Fruit fly (Drosophila melanogaster) whole organism, prepupa: ENCODE results near the gene CG31743.

Experiments used
- Blimp-1 ChIP-seq: fragments of 200-800 bp; sonication (Bioruptor generic); optimal IDR thresholded peaks from 3 replicates; lab custom pipeline; 2017; ENCODE audit warnings: missing biosample characterization, missing genetic modification characterization, mild to moderate bottlenecking, moderate library complexity, missing genetic modification reagents
- CG10631 ChIP-seq: fragments of 200-800 bp; sonication (Bioruptor generic); optimal IDR thresholded peaks from 2 replicates; lab custom pipeline; 2016; ENCODE audit warnings: missing biosample characterization, missing genetic modification characterization
- CG10669 ChIP-seq: fragments of 200-800 bp; sonication (Bioruptor generic); optimal IDR thresholded peaks from 3 replicates; lab custom pipeline; 2018; ENCODE audit warnings: missing biosample characterization, mild to moderate bottlenecking, missing genetic modification characterization, moderate library complexity
- CG11294 ChIP-seq: fragments of 200-800 bp; sonication (Bioruptor generic); IDR thresholded peaks from 2 replicates; pipeline ENCODE4 v1.3.6; 2022; ENCODE audit warnings: missing biosample characterization, missing genetic modification characterization
- CG11762 ChIP-seq: fragments of 200-800 bp; sonication (Bioruptor generic); optimal IDR thresholded peaks from 3 replicates; lab custom pipeline; 2016; ENCODE audit warnings: missing biosample characterization, missing genetic modification characterization; ENCODE audit not compliant: insufficient read depth
- CG11902 ChIP-seq: fragments of 200-800 bp; sonication (Bioruptor generic); optimal IDR thresholded peaks from 3 replicates; lab custom pipeline; 2016; ENCODE audit warnings: missing biosample characterization, missing genetic modification characterization
- CG15336 ChIP-seq: fragments of 200-800 bp; sonication (Bioruptor generic); IDR thresholded peaks from 2 replicates; pipeline ENCODE4 v1.3.6; 2022; ENCODE audit warnings: missing biosample characterization, missing genetic modification characterization
- CG1621 ChIP-seq: fragments of 200-800 bp; sonication (Bioruptor generic); optimal IDR thresholded peaks from 3 replicates; lab custom pipeline; 2018; ENCODE audit warnings: missing biosample characterization, mild to moderate bottlenecking, missing genetic modification characterization
- CG3032 ChIP-seq: fragments of 200-800 bp; optimal IDR thresholded peaks from 2 replicates; lab custom pipeline; 2019; ENCODE audit warnings: missing biosample characterization, mild to moderate bottlenecking, missing genetic modification characterization, moderate library complexity
- CG32006 ChIP-seq: fragments of 200-800 bp; sonication (Bioruptor generic); optimal IDR thresholded peaks from 3 replicates; lab custom pipeline; 2017; ENCODE audit warnings: missing biosample characterization, mild to moderate bottlenecking, missing genetic modification characterization
- CG34406 ChIP-seq: fragments of 200-800 bp; sonication (Bioruptor generic); optimal IDR thresholded peaks from 3 replicates; lab custom pipeline; 2016; ENCODE audit warnings: missing biosample characterization, missing genetic modification characterization
- CG6163 ChIP-seq: fragments of 200-800 bp; sonication (Bioruptor generic); IDR thresholded peaks from 3 replicates; pipeline ENCODE4 v1.3.6; 2022; ENCODE audit warnings: missing biosample characterization, missing genetic modification characterization
- CG6854 ChIP-seq: fragments of 200-800 bp; sonication (Bioruptor generic); optimal IDR thresholded peaks from 2 replicates; lab custom pipeline; 2017; ENCODE audit warnings: missing biosample characterization, mild to moderate bottlenecking, missing genetic modification characterization
- CG8319 ChIP-seq: fragments of 200-800 bp; sonication (Bioruptor generic); optimal IDR thresholded peaks from 3 replicates; lab custom pipeline; 2016; ENCODE audit warnings: missing biosample characterization, missing genetic modification characterization
- CG9139 ChIP-seq: fragments of 200-800 bp; sonication (Bioruptor generic); optimal IDR thresholded peaks from 3 replicates; lab custom pipeline; 2017; ENCODE audit warnings: missing biosample characterization, mild to moderate bottlenecking, missing genetic modification characterization
- Eip75B ChIP-seq: fragments of 200-800 bp; sonication (Bioruptor generic); optimal IDR thresholded peaks from 3 replicates; lab custom pipeline; 2016; ENCODE audit warnings: missing biosample characterization, missing genetic modification characterization
- Eip78C ChIP-seq: fragments of 200-800 bp; sonication (Bioruptor generic); peaks from one replicate; lab custom pipeline; 2016; ENCODE audit warnings: missing biosample characterization, missing genetic modification characterization
- Hr4 ChIP-seq: fragments of 200-800 bp; sonication (Bioruptor generic); optimal IDR thresholded peaks from 3 replicates; lab custom pipeline; 2016; ENCODE audit warnings: missing biosample characterization, missing genetic modification characterization
- Lpt ChIP-seq: fragments of 200-800 bp; sonication (Bioruptor generic); optimal IDR thresholded peaks from 3 replicates; lab custom pipeline; 2016; ENCODE audit warnings: missing biosample characterization, missing genetic modification characterization
- OdsH ChIP-seq: fragments of 200-800 bp; sonication (Bioruptor generic); optimal IDR thresholded peaks from 3 replicates; lab custom pipeline; 2016; ENCODE audit warnings: missing biosample characterization, missing genetic modification characterization
- Smox ChIP-seq: fragments of 200-800 bp; sonication (Bioruptor generic); optimal IDR thresholded peaks from 3 replicates; lab custom pipeline; 2016; ENCODE audit warnings: missing biosample characterization, missing genetic modification characterization
- Sox14 ChIP-seq: fragments of 200-800 bp; sonication (Bioruptor generic); optimal IDR thresholded peaks from 3 replicates; lab custom pipeline; 2016; ENCODE audit warnings: missing biosample characterization, missing genetic modification characterization
- achi ChIP-seq: fragments of 200-800 bp; sonication (Bioruptor generic); optimal IDR thresholded peaks from 3 replicates; lab custom pipeline; 2016; ENCODE audit warnings: missing biosample characterization, missing genetic modification characterization
- acj6 ChIP-seq: fragments of 200-800 bp; sonication (Bioruptor generic); optimal IDR thresholded peaks from 3 replicates; lab custom pipeline; 2016; ENCODE audit warnings: missing biosample characterization, missing genetic modification characterization
- dsx ChIP-seq: fragments of 200-800 bp; optimal IDR thresholded peaks from 3 replicates; lab custom pipeline; 2019; ENCODE audit warnings: missing biosample characterization, mild to moderate bottlenecking, missing genetic modification characterization, moderate library complexity; ENCODE audit not compliant: poor library complexity, severe bottlenecking
- eg ChIP-seq: fragments of 200-800 bp; sonication (Bioruptor generic); IDR thresholded peaks from 3 replicates; pipeline ENCODE4 v1.3.6; 2022; ENCODE audit warnings: missing biosample characterization, missing genetic modification characterization
- esn ChIP-seq: fragments of 200-800 bp; sonication (Bioruptor generic); optimal IDR thresholded peaks from 2 replicates; lab custom pipeline; 2016; ENCODE audit warnings: missing biosample characterization, mild to moderate bottlenecking, missing genetic modification characterization, moderate library complexity
- fd85E ChIP-seq: fragments of 200-800 bp; sonication (Bioruptor generic); optimal IDR thresholded peaks from 3 replicates; lab custom pipeline; 2016; ENCODE audit warnings: missing biosample characterization, missing genetic modification characterization
- fkh ChIP-seq: fragments of 200-800 bp; sonication (Bioruptor generic); optimal IDR thresholded peaks from 3 replicates; lab custom pipeline; 2017; ENCODE audit warnings: missing biosample characterization, mild to moderate bottlenecking, missing genetic modification characterization, moderate library complexity
- net ChIP-seq: fragments of 200-800 bp; sonication (Bioruptor generic); optimal IDR thresholded peaks from 3 replicates; lab custom pipeline; 2016; ENCODE audit warnings: missing biosample characterization, missing genetic modification characterization
- pdm3 ChIP-seq: fragments of 200-800 bp; sonication (Bioruptor generic); optimal IDR thresholded peaks from 3 replicates; lab custom pipeline; 2016; ENCODE audit warnings: missing biosample characterization, missing genetic modification characterization
- salr ChIP-seq, 2 experiments: fragments of 200-800 bp; sonication (Bioruptor generic); optimal IDR thresholded peaks; 3 replicates each; lab custom pipeline; 2016 to 2018; ENCODE audit warnings: missing biosample characterization in 2 of 2, missing genetic modification characterization in 2 of 2, mild to moderate bottlenecking in 1 of 2
- spab ChIP-seq: fragments of 200-800 bp; sonication (Bioruptor generic); optimal IDR thresholded peaks from 2 replicates; lab custom pipeline; 2017; ENCODE audit warnings: missing biosample characterization, mild to moderate bottlenecking, missing genetic modification characterization, missing genetic modification reagents
- ss ChIP-seq, 2 experiments: fragments of 200-800 bp; sonication (Bioruptor generic); optimal IDR thresholded peaks; 2 replicates in 1 of 2; 3 replicates in 1 of 2; lab custom pipeline; 2017 to 2018; ENCODE audit warnings: mild to moderate bottlenecking in 2 of 2, missing biosample characterization in 2 of 2, missing genetic modification characterization in 2 of 2, moderate library complexity in 1 of 2
- svp ChIP-seq: fragments of 200-800 bp; sonication (Bioruptor generic); peaks from one replicate; lab custom pipeline; 2016; ENCODE audit warnings: missing biosample characterization, missing genetic modification characterization
- vri ChIP-seq: fragments of 200-800 bp; sonication (Bioruptor generic); optimal IDR thresholded peaks from 3 replicates; lab custom pipeline; 2016; ENCODE audit warnings: missing biosample characterization, mild to moderate bottlenecking, missing genetic modification characterization

CG31743 gene

DNA sequence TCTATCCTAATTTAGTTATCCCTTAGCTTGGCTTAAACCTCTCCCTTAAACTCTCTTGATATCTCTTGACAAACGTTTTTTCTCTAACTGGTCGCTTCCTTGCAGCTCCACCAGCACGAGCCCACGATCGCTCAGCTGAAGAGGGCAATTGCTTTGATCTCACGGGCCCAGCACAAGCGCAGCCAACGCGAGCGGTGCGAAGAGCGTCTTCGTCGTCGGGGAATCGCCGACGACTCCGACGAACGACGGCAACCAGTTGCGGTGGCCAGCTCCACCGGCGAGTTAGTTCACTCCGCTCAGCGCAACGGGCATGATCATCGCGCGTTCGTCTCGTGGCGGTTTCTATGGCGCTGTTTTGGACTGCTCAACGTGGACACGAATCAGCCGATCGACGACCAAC, 1.6 kb downstream of the CG31743 start (continued):
- TF ChIP-seq Blimp-1 (no peak), achi (no peak), net (GFP tag; lab: Kevin White, UChicago) (peak; percentile 33), CG34406 (no peak), eg (GFP tag; lab: Robert Waterston, UW) (no peak; the same call in 2 of the 3 replicates), pdm3 (GFP tag; lab: Kevin White, UChicago) (no peak), CG6854 (peak; percentile 63), Eip75B (GFP tag; lab: Kevin White, UChicago) (no peak), acj6 (no peak), salr (GFP tag; optimal IDR thresholded peaks at IDR 0.05; lab: Kevin White, UChicago) (no peak), CG6163 (GFP tag; lab: Robert Waterston, UW) (peak; percentile 59), CG1621 (tag; lab: Kevin White, UChicago) (peak; percentile 30), spab (GFP tag; lab: Kevin White, UChicago) (no peak), Sox14 (GFP tag; lab: Kevin White, UChicago) (no peak)

DNA sequence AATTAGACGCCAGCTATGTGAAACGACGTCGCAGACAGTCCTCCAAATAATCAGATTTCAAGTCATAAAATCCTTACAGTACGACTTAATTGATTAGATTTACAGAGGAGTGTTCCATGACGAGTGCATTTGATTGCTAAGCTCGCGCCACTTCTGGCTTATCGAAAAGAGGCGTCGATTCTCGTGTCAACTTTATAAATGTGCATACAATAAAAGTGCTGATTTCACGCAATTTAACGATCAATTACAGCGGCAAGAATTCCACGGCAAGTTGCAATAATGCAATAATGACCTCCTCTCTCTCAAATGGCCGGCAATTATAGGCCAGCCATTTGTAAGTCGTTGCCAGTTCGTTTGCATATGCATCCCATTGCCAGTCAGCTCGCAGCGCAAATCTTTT, 3.1 kb downstream of the CG31743 start:
- peak; percentile 63 for TF ChIP-seq svp
- no peak for TF ChIP-seq Hr4 (GFP tag; lab: Kevin White, UChicago)
- TF ChIP-seq CG11762 (GFP tag; lab: Kevin White, UChicago), result no peak
- TF ChIP-seq pdm3 (GFP tag; lab: Kevin White, UChicago), result no peak
- TF ChIP-seq CG10669 (GFP tag; lab: Kevin White, UChicago), result no peak

DNA sequence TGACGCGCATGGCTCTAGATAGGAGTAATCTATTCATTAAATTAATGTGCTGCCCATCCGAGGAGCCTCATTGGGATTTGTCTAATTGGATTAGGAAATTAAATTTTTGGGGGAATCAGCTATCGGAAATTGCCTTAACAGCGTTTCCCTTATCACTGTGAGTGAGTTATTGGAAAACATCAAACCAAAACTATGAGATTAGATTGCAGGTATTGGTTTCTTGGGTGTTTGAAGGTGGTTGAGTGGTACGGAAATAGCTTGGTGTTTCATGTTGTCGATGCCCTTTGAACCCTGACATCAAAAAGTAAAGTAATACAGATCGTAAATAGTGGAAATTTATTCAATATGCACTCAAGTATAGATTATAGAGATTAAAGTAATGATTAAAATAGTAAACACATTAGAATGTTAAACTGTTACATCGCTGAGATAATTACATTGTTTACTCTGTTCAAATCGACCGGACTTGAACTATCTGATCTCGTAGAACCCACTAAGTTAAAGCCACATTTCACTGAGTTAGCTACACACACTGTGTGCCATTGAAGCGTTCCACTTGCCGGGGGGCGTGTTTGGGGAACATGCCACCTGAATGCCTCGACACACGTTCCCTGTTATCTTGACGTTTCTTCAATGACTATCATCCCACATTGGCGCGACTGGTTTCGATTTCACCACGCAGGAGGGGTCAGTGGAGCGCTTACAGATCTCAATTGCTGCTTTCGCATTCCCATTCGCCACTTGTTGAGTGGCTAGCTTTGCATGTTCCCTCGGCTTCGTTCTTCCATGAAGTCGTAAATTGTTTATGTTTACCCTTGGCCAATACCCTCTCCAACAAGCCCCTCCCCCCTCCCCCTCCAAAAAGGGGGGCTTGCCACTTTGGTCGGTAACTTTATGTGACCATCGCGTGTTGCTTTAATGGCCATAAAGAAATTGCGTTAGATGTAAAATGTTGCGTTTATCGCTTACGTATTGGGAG, 3.8 kb downstream of the CG31743 start:
- TF ChIP-seq CG6163 (GFP tag; lab: Robert Waterston, UW), result 0 out of 3 replicates have a peak, but pooled peaks have one; percentile 7
- TF ChIP-seq dsx (GFP tag; lab: Kevin White, UChicago), result peak; percentile 28
- no peak for TF ChIP-seq vri (GFP tag; lab: Kevin White, UChicago)
- TF ChIP-seq Eip78C (GFP tag; lab: Kevin White, UChicago), result peak; percentile 37
- TF ChIP-seq svp, result peak; percentile 17
- peak in 1 of 2 experiments; percentile 66 for TF ChIP-seq ss (GFP tag; optimal IDR thresholded peaks at IDR 0.05; lab: Kevin White, UChicago)
- no peak for TF ChIP-seq Sox14 (GFP tag; lab: Kevin White, UChicago)
- peak; percentile 25 for TF ChIP-seq Lpt
- TF ChIP-seq fkh, result peak; percentile 54
- no peak for TF ChIP-seq CG3032 (tag; lab: Kevin White, UChicago)
- no peak for TF ChIP-seq CG11762 (GFP tag; lab: Kevin White, UChicago)
- TF ChIP-seq CG9139 (GFP tag; lab: Kevin White, UChicago), result no peak

dm6 chr2L:16884702-16885101, 5.4 kb downstream of the CG31743 start:
- TF ChIP-seq fd85E (GFP tag; lab: Kevin White, UChicago), result no peak
- TF ChIP-seq Smox (GFP tag; lab: Kevin White, UChicago), result no peak
- TF ChIP-seq CG8319 (GFP tag; lab: Kevin White, UChicago), result no peak
- TF ChIP-seq svp, result peak; percentile 33
- no peak for TF ChIP-seq Blimp-1
- no peak for TF ChIP-seq CG32006 (GFP tag; lab: Kevin White, UChicago)
- no peak for TF ChIP-seq Eip75B (GFP tag; lab: Kevin White, UChicago)
- no peak for TF ChIP-seq OdsH

DNA sequence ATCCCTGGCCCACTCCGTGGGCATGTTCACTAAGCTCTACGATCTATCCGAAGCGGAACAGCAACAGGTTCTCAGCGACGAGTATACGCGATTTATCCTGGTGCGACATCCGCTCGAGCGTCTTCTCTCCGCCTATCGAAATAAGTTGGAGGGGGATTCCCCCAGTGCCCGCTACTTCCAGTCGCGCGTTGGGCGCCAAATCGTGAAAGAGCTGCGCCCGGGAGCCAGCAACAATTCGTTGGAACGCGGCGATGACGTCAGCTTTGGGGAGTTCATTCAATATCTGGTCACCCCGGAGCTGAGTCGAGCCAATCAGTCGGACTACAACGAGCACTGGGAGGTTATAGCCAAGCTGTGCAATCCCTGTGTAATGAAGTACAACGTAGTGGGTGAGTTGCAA, 6.0 kb downstream of the CG31743 start:
- no peak for TF ChIP-seq Eip78C (GFP tag; lab: Kevin White, UChicago)
- no peak for TF ChIP-seq vri (GFP tag; lab: Kevin White, UChicago)
- TF ChIP-seq Sox14 (GFP tag; lab: Kevin White, UChicago), result no peak
- TF ChIP-seq Lpt, result no peak
- no peak for TF ChIP-seq CG11902 (GFP tag; lab: Kevin White, UChicago)
- no peak for TF ChIP-seq svp
- TF ChIP-seq CG15336 (GFP tag; lab: Robert Waterston, UW), result no peak
- no peak for TF ChIP-seq salr (GFP tag; optimal IDR thresholded peaks at IDR 0.05; lab: Kevin White, UChicago)
- TF ChIP-seq CG10631 (GFP tag; lab: Kevin White, UChicago), result no peak
- TF ChIP-seq OdsH, result no peak
- TF ChIP-seq ss (GFP tag; optimal IDR thresholded peaks at IDR 0.05; lab: Kevin White, UChicago), result no peak
- TF ChIP-seq esn, result no peak
- no peak for TF ChIP-seq Blimp-1
- no peak for TF ChIP-seq CG11294 (GFP tag; lab: Robert Waterston, UW)
- TF ChIP-seq achi, result no peak
- TF ChIP-seq acj6, result no peak
